In the genomic region with DNA sequence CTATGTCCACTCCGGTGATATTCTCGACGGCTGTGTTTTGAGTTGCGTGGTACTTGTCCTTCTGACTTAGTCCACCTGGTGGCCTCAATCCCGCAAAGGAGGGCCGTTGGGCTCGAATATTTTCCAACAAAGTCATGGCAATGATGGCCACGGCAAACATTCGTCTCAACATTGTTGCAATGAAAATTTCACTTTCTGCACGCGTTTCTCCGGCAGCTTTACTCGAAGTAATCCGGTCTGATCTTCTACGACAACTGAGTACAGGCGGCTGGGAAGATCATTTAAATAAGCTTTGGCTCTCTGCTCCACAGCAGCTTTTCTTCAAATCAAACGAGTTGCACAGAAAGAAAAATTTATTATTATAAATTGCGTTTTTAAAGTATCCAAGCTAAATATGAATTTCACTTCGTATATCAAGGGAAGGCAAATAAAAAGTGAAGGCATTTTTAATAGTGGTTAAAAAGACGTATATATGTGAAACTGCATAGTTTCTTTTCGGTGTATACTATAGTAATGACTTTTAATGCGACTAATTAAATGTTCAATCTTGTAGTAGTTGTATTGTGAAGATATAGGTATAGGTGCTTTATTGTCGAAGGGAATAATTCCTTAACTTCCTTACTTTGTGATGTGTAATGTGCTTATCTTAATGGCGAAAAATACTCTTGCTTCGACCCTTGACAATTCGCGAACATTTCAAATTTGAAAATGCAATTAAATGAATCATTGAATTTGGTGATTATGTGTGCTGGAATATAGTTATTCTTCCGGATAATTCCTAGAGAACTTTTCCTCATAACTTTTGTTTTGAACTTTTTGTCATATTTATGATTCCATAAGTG, we compare ENCODE assay signal across 5 fruit fly cellular contexts.
TF ChIP-seq lines count a peak whose summit lies in the region.

A gene (minus strand): TSS at position 256 of the 842 bp plus-strand sequence.

- TF ChIP-seq CTCF in whole organism, embryonic (GFP tag; optimal IDR thresholded peaks at IDR 0.05; lab: Kevin White, UChicago): no peak

TF ChIP-seq in whole organism, adult, 20 proteins besides CTCF, POLR2A, EP300 and RAD21:
- TF ChIP-seq CG7101 (tag; optimal IDR thresholded peaks at IDR 0.05; lab: Kevin White, UChicago) (peak; percentile 5), CG33017 (tag; optimal IDR thresholded peaks at IDR 0.05; lab: Kevin White, UChicago) (peak; percentile 28), cnc (optimal IDR thresholded peaks at IDR 0.05; lab: Kevin White, UChicago) (no peak)
TF ChIP-seq in whole organism, adult: peak in this region for 2.

TF ChIP-seq in whole organism, embryonic, 481 proteins besides CTCF, POLR2A, EP300 and RAD21 (continues in another document):
- TF ChIP-seq Camta (GFP tag; optimal IDR thresholded peaks at IDR 0.05; lab: Kevin White, UChicago): peak; percentile 25
- TF ChIP-seq phol (tag; optimal IDR thresholded peaks at IDR 0.05; lab: Kevin White, UChicago): peak; percentile 41
- peak in 1 of 2 experiments; percentile 59 for TF ChIP-seq Hr51 (GFP tag; optimal IDR thresholded peaks at IDR 0.05; lab: Kevin White, UChicago)
- peak; percentile 36 for TF ChIP-seq CG12391 (tag; optimal IDR thresholded peaks at IDR 0.05; lab: Kevin White, UChicago)
- peak; percentile 13 for TF ChIP-seq tin (GFP tag; optimal IDR thresholded peaks at IDR 0.05; lab: Kevin White, UChicago)
- peak; percentile 12; the same call in 1 of the 3 replicates for TF ChIP-seq ase (GFP tag; IDR thresholded peaks at IDR 0.05; lab: Robert Waterston, UW)
- no peak for TF ChIP-seq CG12104 (GFP tag; optimal IDR thresholded peaks at IDR 0.05; lab: Kevin White, UChicago)
- TF ChIP-seq MTF-1 (GFP tag; optimal IDR thresholded peaks at IDR 0.05; lab: Kevin White, UChicago; ENCODE audit: borderline replicate concordance): no peak
- no peak for TF ChIP-seq CG3995 (GFP tag; optimal IDR thresholded peaks at IDR 0.05; lab: Kevin White, UChicago)
- no peak for TF ChIP-seq CG17568 (GFP tag; optimal IDR thresholded peaks at IDR 0.05; lab: Kevin White, UChicago)
- TF ChIP-seq dmrt99B (tag; optimal IDR thresholded peaks at IDR 0.05; lab: Kevin White, UChicago): peak; percentile 67
- TF ChIP-seq ind (GFP tag; optimal IDR thresholded peaks at IDR 0.05; lab: Kevin White, UChicago): peak; percentile 11
- TF ChIP-seq Drgx (GFP tag; IDR thresholded peaks at IDR 0.05; lab: Robert Waterston, UW): peak; percentile 83
- peak; percentile 42; the same call in 1 of the 2 replicates for TF ChIP-seq Ptx1 (GFP tag; IDR thresholded peaks at IDR 0.05; lab: Robert Waterston, UW)
- TF ChIP-seq ewg (GFP tag; optimal IDR thresholded peaks at IDR 0.05; lab: Kevin White, UChicago): peak; percentile 30
- TF ChIP-seq ttk (GFP tag; IDR thresholded peaks at IDR 0.05; lab: Robert Waterston, UW): 0 out of 2 replicates have a peak, but pooled peaks have one; percentile 27
- TF ChIP-seq Rx (GFP tag; IDR thresholded peaks at IDR 0.05; lab: Robert Waterston, UW): peak; percentile 26; the same call in 1 of the 2 replicates

TF ChIP-seq in whole organism, prepupa, 60 proteins besides CTCF, POLR2A, EP300 and RAD21 (continues in another document):
- TF ChIP-seq CG9139 (GFP tag; optimal IDR thresholded peaks at IDR 0.05; lab: Kevin White, UChicago): no peak
- TF ChIP-seq fkh (GFP tag; optimal IDR thresholded peaks at IDR 0.05; lab: Kevin White, UChicago): no peak
- no peak for TF ChIP-seq CG1621 (tag; optimal IDR thresholded peaks at IDR 0.05; lab: Kevin White, UChicago)
- TF ChIP-seq ss (GFP tag; optimal IDR thresholded peaks at IDR 0.05; lab: Kevin White, UChicago): no peak
- TF ChIP-seq eg (GFP tag; IDR thresholded peaks at IDR 0.05; lab: Robert Waterston, UW): peak; percentile 86
- TF ChIP-seq CG6854 (GFP tag; optimal IDR thresholded peaks at IDR 0.05; lab: Kevin White, UChicago): no peak
- no peak for TF ChIP-seq fd85E (GFP tag; optimal IDR thresholded peaks at IDR 0.05; lab: Kevin White, UChicago)
- peak; percentile 63 for TF ChIP-seq acj6 (GFP tag; optimal IDR thresholded peaks at IDR 0.05; lab: Kevin White, UChicago)
- peak; percentile 67 for TF ChIP-seq CG8119 (GFP tag; IDR thresholded peaks at IDR 0.05; lab: Robert Waterston, UW)
- peak; percentile 27 for TF ChIP-seq CG11902 (GFP tag; optimal IDR thresholded peaks at IDR 0.05; lab: Kevin White, UChicago)
- peak; percentile 75 for TF ChIP-seq pdm3 (GFP tag; optimal IDR thresholded peaks at IDR 0.05; lab: Kevin White, UChicago)
- peak in 1 of 2 experiments; percentile 51 for TF ChIP-seq salr (GFP tag; optimal IDR thresholded peaks at IDR 0.05; lab: Kevin White, UChicago)
- TF ChIP-seq Blimp-1 (GFP tag; optimal IDR thresholded peaks at IDR 0.05; lab: Kevin White, UChicago): peak; percentile 28
- no peak for TF ChIP-seq Eip93F (GFP tag; optimal IDR thresholded peaks at IDR 0.05; lab: Kevin White, UChicago)
- TF ChIP-seq Hr4 (GFP tag; optimal IDR thresholded peaks at IDR 0.05; lab: Kevin White, UChicago): peak; percentile 76
- peak; percentile 56 for TF ChIP-seq cyc (GFP tag; optimal IDR thresholded peaks at IDR 0.05; lab: Kevin White, UChicago)
- TF ChIP-seq Sox102F (GFP tag; optimal IDR thresholded peaks at IDR 0.05; lab: Kevin White, UChicago): peak; percentile 53
- peak; percentile 55 for TF ChIP-seq Smox (GFP tag; optimal IDR thresholded peaks at IDR 0.05; lab: Kevin White, UChicago)
- TF ChIP-seq Gug (GFP tag; IDR thresholded peaks at IDR 0.05; lab: Robert Waterston, UW): peak; percentile 55; the same call in 1 of the 2 replicates
- TF ChIP-seq Hr39 (GFP tag; optimal IDR thresholded peaks at IDR 0.05; lab: Kevin White, UChicago): peak; percentile 69

TF ChIP-seq in whole organism, pupa, 21 proteins besides CTCF, POLR2A, EP300 and RAD21:
- TF ChIP-seq CG12605 (GFP tag; IDR thresholded peaks at IDR 0.05; lab: Robert Waterston, UW) (peak; percentile 83), CG15710 (tag; optimal IDR thresholded peaks at IDR 0.05; lab: Kevin White, UChicago) (peak; percentile 44), D1 (tag; optimal IDR thresholded peaks at IDR 0.05; lab: Kevin White, UChicago) (peak; percentile 18), CG9948 (tag; optimal IDR thresholded peaks at IDR 0.05; lab: Kevin White, UChicago) (peak; percentile 37), CG8159 (tag; optimal IDR thresholded peaks at IDR 0.05; lab: Kevin White, UChicago) (peak; percentile 65), Ets98B (GFP tag; IDR thresholded peaks at IDR 0.05; lab: Robert Waterston, UW) (peak; percentile 70), CG34367 (tag; optimal IDR thresholded peaks at IDR 0.05; lab: Kevin White, UChicago) (peak; percentile 11), Pif1A (GFP tag; optimal IDR thresholded peaks at IDR 0.05; lab: Kevin White, UChicago) (peak; percentile 31), CG17806 (tag; optimal IDR thresholded peaks at IDR 0.05; lab: Kevin White, UChicago) (peak; percentile 59), CG4496 (GFP tag; IDR thresholded peaks at IDR 0.05; lab: Robert Waterston, UW) (peak; percentile 86), fd96Ca (GFP tag; IDR thresholded peaks at IDR 0.05; lab: Robert Waterston, UW) (no peak), CG32121 (GFP tag; IDR thresholded peaks at IDR 0.05; lab: Robert Waterston, UW) (peak; percentile 64), Pif1B (GFP tag; optimal IDR thresholded peaks at IDR 0.05; lab: Kevin White, UChicago) (peak; percentile 57), CG10348 (GFP tag; IDR thresholded peaks at IDR 0.05; lab: Robert Waterston, UW) (no peak), CG8301 (tag; optimal IDR thresholded peaks at IDR 0.05; lab: Kevin White, UChicago) (peak; percentile 65), gl (tag; optimal IDR thresholded peaks at IDR 0.05; lab: Kevin White, UChicago) (no peak), CG14655 (GFP tag; optimal IDR thresholded peaks at IDR 0.05; lab: Kevin White, UChicago) (peak; percentile 55), Snoo (tag; optimal IDR thresholded peaks at IDR 0.05; lab: Kevin White, UChicago) (peak; percentile 27), rn (GFP tag; IDR thresholded peaks at IDR 0.05; lab: Robert Waterston, UW) (peak; percentile 66), EcR (GFP tag; optimal IDR thresholded peaks at IDR 0.05; lab: Kevin White, UChicago) (no peak), CG13204 (GFP tag; optimal IDR thresholded peaks at IDR 0.05; lab: Kevin White, UChicago) (no peak)
TF ChIP-seq in whole organism, pupa: peak in this region for 16.

TF ChIP-seq in whole organism, wandering third instar larva, 38 proteins besides CTCF, POLR2A, EP300 and RAD21 (continues in another document):
- TF ChIP-seq CG9705 (GFP tag; optimal IDR thresholded peaks at IDR 0.05; lab: Kevin White, UChicago) (no peak), tai (GFP tag; optimal IDR thresholded peaks at IDR 0.05; lab: Kevin White, UChicago) (no peak), Sp1 (GFP tag; optimal IDR thresholded peaks at IDR 0.05; lab: Kevin White, UChicago) (peak; percentile 11), Hnf4 (GFP tag; optimal IDR thresholded peaks at IDR 0.05; lab: Kevin White, UChicago) (no peak), OdsH (GFP tag; optimal IDR thresholded peaks at IDR 0.05; lab: Kevin White, UChicago) (peak; percentile 2), jim (GFP tag; optimal IDR thresholded peaks at IDR 0.05; lab: Kevin White, UChicago) (no peak), Hr83 (GFP tag; optimal IDR thresholded peaks at IDR 0.05; lab: Kevin White, UChicago; ENCODE audit: poor library complexity, severe bottlenecking) (no peak), HLH106 (tag; optimal IDR thresholded peaks at IDR 0.05; lab: Kevin White, UChicago) (peak; percentile 9), CrebA (GFP tag; optimal IDR thresholded peaks at IDR 0.05; lab: Kevin White, UChicago; ENCODE audit: borderline replicate concordance) (no peak), usp (GFP tag; optimal IDR thresholded peaks at IDR 0.05; lab: Kevin White, UChicago) (no peak), brk (GFP tag; optimal IDR thresholded peaks at IDR 0.05; lab: Kevin White, UChicago) (no peak), Mio (GFP tag; optimal IDR thresholded peaks at IDR 0.05; lab: Kevin White, UChicago) (no peak), lola (GFP tag; optimal IDR thresholded peaks at IDR 0.05; lab: Kevin White, UChicago) (no peak), pan (optimal IDR thresholded peaks at IDR 0.05; lab: Kevin White, UChicago) (no peak), CG32264 (GFP tag; optimal IDR thresholded peaks at IDR 0.05; lab: Kevin White, UChicago) (no peak), Dif (GFP tag; optimal IDR thresholded peaks at IDR 0.05; lab: Kevin White, UChicago; ENCODE audit: partially characterized antibody) (no peak), Vsx2 (GFP tag; optimal IDR thresholded peaks at IDR 0.05; lab: Kevin White, UChicago; ENCODE audit: partially characterized antibody) (no peak), N (GFP tag; optimal IDR thresholded peaks at IDR 0.05; lab: Kevin White, UChicago) (no peak), Hr78 (GFP tag; optimal IDR thresholded peaks at IDR 0.05; lab: Kevin White, UChicago) (no peak), fru (GFP tag; optimal IDR thresholded peaks at IDR 0.05; lab: Kevin White, UChicago) (peak; percentile 43), rgr (GFP tag; optimal IDR thresholded peaks at IDR 0.05; lab: Kevin White, UChicago) (peak; percentile 25), foxo (GFP tag; optimal IDR thresholded peaks at IDR 0.05; lab: Kevin White, UChicago) (peak in 1 of 2 experiments; percentile 52), psq (GFP tag; optimal IDR thresholded peaks at IDR 0.05; lab: Kevin White, UChicago) (peak; percentile 12), h (GFP tag; optimal IDR thresholded peaks at IDR 0.05; lab: Kevin White, UChicago) (peak; percentile 41)
